Fruit fly (Drosophila melanogaster): Measurements from ENCODE around the gene SC35.
A peak's percentile ranks its signal among the peaks of the same experiment; 100 is the strongest.

dm6 chr2L:12457201-12457600 is 22.7 kb upstream of the SC35 start:
- TF ChIP-seq CG7045 (GFP tag; optimal IDR thresholded peaks at IDR 0.05) (no peak), kay (GFP tag; ENCODE audit: borderline replicate concordance) (peak; percentile 13), Clk (GFP tag; optimal IDR thresholded peaks at IDR 0.05) (no peak), CG11617 (GFP tag; optimal IDR thresholded peaks at IDR 0.05) (no peak), CG33017 (tag; optimal IDR thresholded peaks at IDR 0.05) (no peak), Crg-1 (GFP tag; optimal IDR thresholded peaks at IDR 0.05) (no peak), CG1620 (GFP tag; optimal IDR thresholded peaks at IDR 0.05) (no peak), CG5204 (GFP tag; optimal IDR thresholded peaks at IDR 0.05) (no peak)
